Fruit fly (Drosophila melanogaster): ENCODE measurements around the gene Spase22-23.

dm6 chr3R:24252494-24252893, 22.7 kb upstream of the Spase22-23 start, which contains the start of gene beta-PheRS:
- TF ChIP-seq fru (optimal IDR thresholded peaks at IDR 0.05) (no peak), D19B (GFP tag; optimal IDR thresholded peaks at IDR 0.05) (no peak), tgo (GFP tag; IDR thresholded peaks at IDR 0.05) (no peak; the same call in 2 of the 3 replicates), ash1 (GFP tag; optimal IDR thresholded peaks at IDR 0.05) (peak; percentile 12), slbo (GFP tag; IDR thresholded peaks at IDR 0.05) (peak; percentile 83), CG6175 (GFP tag; IDR thresholded peaks at IDR 0.05) (0 out of 3 replicates have a peak, but pooled peaks have one; percentile 14)
